Worm (Caenorhabditis elegans) whole organism, L1 larva: ENCODE measurements around the gene Y46E12A.5.

Source experiments
- C04F5.9 ChIP-seq: sonication (generic microtip); optimal IDR thresholded peaks from 2 replicates; lab custom pipeline; 2016; ENCODE audit warnings: missing genetic modification characterization, missing compliant biosample characterization
- C16A3.4 ChIP-seq: fragments of 150-350 bp; optimal IDR thresholded peaks from 2 replicates; lab custom pipeline; 2014; ENCODE audit warnings: missing biosample characterization, missing genetic modification characterization
- C34B4.2 ChIP-seq: sonication (generic microtip); optimal IDR thresholded peaks from 2 replicates; lab custom pipeline; 2017; ENCODE audit warnings: mild to moderate bottlenecking, missing genetic modification characterization, missing compliant biosample characterization
- Y116A8C.19 ChIP-seq: sonication (generic microtip); optimal IDR thresholded peaks from 2 replicates; lab custom pipeline; 2016; ENCODE audit warnings: missing compliant biosample characterization, missing genetic modification characterization, borderline replicate concordance
- aha-1 ChIP-seq: fragments of 150-350 bp; optimal IDR thresholded peaks from 2 replicates; lab custom pipeline; 2014; ENCODE audit warnings: missing biosample characterization, missing genetic modification characterization
- aly-2 ChIP-seq: fragments of 150-350 bp; optimal IDR thresholded peaks from 2 replicates; lab custom pipeline; 2014; ENCODE audit warnings: missing biosample characterization, missing genetic modification characterization
- ama-1 ChIP-seq: fragments of 150-350 bp; optimal IDR thresholded peaks from 2 replicates; lab custom pipeline; 2014
- blmp-1 ChIP-seq: fragments of 150-350 bp; optimal IDR thresholded peaks from 2 replicates; lab custom pipeline; 2014; ENCODE audit warnings: missing biosample characterization, missing genetic modification characterization
- ceh-8 ChIP-seq: fragments of 200-800 bp; sonication (Bioruptor generic); optimal IDR thresholded peaks from 2 replicates; lab custom pipeline; 2018; ENCODE audit warnings: mild to moderate bottlenecking, missing genetic modification characterization, moderate library complexity, missing compliant biosample characterization
- ceh-88 ChIP-seq: fragments of 200-800 bp; sonication (Bioruptor generic); IDR thresholded peaks from 2 replicates; pipeline ENCODE4 v1.3.6; 2022; ENCODE audit warnings: missing genetic modification characterization, missing compliant biosample characterization
- ceh-90 ChIP-seq: sonication (generic microtip); optimal IDR thresholded peaks from 2 replicates; lab custom pipeline; 2016; ENCODE audit warnings: missing genetic modification characterization, missing compliant biosample characterization
- ces-1 ChIP-seq: fragments of 150-350 bp; optimal IDR thresholded peaks from 2 replicates; lab custom pipeline; 2014; ENCODE audit warnings: missing biosample characterization, missing genetic modification reagents, missing genetic modification characterization
- dsc-1 ChIP-seq: sonication (generic microtip); optimal IDR thresholded peaks from 2 replicates; lab custom pipeline; 2016; ENCODE audit warnings: mild to moderate bottlenecking, missing genetic modification characterization, missing compliant biosample characterization
- elt-3 ChIP-seq, 6 experiments: fragments of 150-350 bp in 1 of 6; sonication (generic microtip); optimal IDR thresholded peaks; 2 replicates each; lab custom pipeline; 2017 to 2018; ENCODE audit warnings: missing biosample characterization in 6 of 6, missing genetic modification characterization in 6 of 6, inconsistent platforms in 1 of 6
- fkh-10 ChIP-seq: sonication (generic microtip); optimal IDR thresholded peaks from 2 replicates; lab custom pipeline; 2017; ENCODE audit warnings: missing biosample characterization, missing genetic modification reagents, missing genetic modification characterization
- fkh-4 ChIP-seq: sonication (generic microtip); optimal IDR thresholded peaks from 2 replicates; lab custom pipeline; 2016; ENCODE audit warnings: missing compliant biosample characterization, missing genetic modification characterization, borderline replicate concordance
- fos-1 ChIP-seq: fragments of 150-350 bp; optimal IDR thresholded peaks from 2 replicates; lab custom pipeline; 2014; ENCODE audit warnings: missing biosample characterization, missing genetic modification characterization
- grh-1 ChIP-seq: fragments of 200-800 bp; sonication (Bioruptor generic); IDR thresholded peaks from 2 replicates; pipeline ENCODE4 v1.3.6; 2022; ENCODE audit warnings: missing genetic modification reagents, missing genetic modification characterization, missing compliant biosample characterization
- hlh-17 ChIP-seq: fragments of 200-800 bp; sonication (Bioruptor generic); optimal IDR thresholded peaks from 2 replicates; lab custom pipeline; 2018; ENCODE audit warnings: missing genetic modification characterization, mild to moderate bottlenecking, missing compliant biosample characterization, moderate library complexity, borderline replicate concordance
- irx-1 ChIP-seq: sonication (generic microtip); optimal IDR thresholded peaks from 2 replicates; lab custom pipeline; 2016; ENCODE audit warnings: missing genetic modification characterization, missing compliant biosample characterization
- isw-1 ChIP-seq: fragments of 200-800 bp; sonication (Bioruptor generic); IDR thresholded peaks from 2 replicates; pipeline ENCODE4 v1.3.6; 2022; ENCODE audit warnings: missing genetic modification characterization, missing compliant biosample characterization
- jun-1 ChIP-seq: fragments of 150-350 bp; optimal IDR thresholded peaks from 2 replicates; lab custom pipeline; 2014; ENCODE audit warnings: missing biosample characterization, missing genetic modification reagents, missing genetic modification characterization
- lin-13 ChIP-seq: fragments of 150-350 bp; optimal IDR thresholded peaks from 2 replicates; lab custom pipeline; 2014; ENCODE audit warnings: missing biosample characterization, missing genetic modification reagents, missing genetic modification characterization
- lin-14 ChIP-seq: fragments of 200-800 bp; sonication (Bioruptor generic); optimal IDR thresholded peaks from 2 replicates; lab custom pipeline; 2018; ENCODE audit warnings: mild to moderate bottlenecking, missing genetic modification characterization, moderate library complexity, missing compliant biosample characterization
- lin-35 ChIP-seq, 2 experiments: fragments of 150-350 bp; optimal IDR thresholded peaks; 2 replicates each; lab custom pipeline; 2014; ENCODE audit warnings: missing biosample characterization in 2 of 2, missing genetic modification characterization in 2 of 2, missing genetic modification reagents in 2 of 2
- lin-39 ChIP-seq: fragments of 150-350 bp; optimal IDR thresholded peaks from 2 replicates; lab custom pipeline; 2014; ENCODE audit warnings: missing biosample characterization, missing genetic modification reagents, missing genetic modification characterization
- lir-3 ChIP-seq: sonication (generic microtip); optimal IDR thresholded peaks from 2 replicates; lab custom pipeline; 2016; ENCODE audit warnings: mild to moderate bottlenecking, missing genetic modification characterization, moderate library complexity, missing compliant biosample characterization; ENCODE audit not compliant: poor library complexity
- lsy-2 ChIP-seq, 2 experiments: fragments of 150-350 bp; optimal IDR thresholded peaks; 2 replicates each; lab custom pipeline; 2014; ENCODE audit warnings: missing biosample characterization in 2 of 2, missing genetic modification characterization in 2 of 2
- mab-9 ChIP-seq: fragments of 200-800 bp; sonication (Bioruptor generic); IDR thresholded peaks from 2 replicates; pipeline ENCODE4 v1.3.6; 2022; ENCODE audit warnings: missing genetic modification reagents, missing genetic modification characterization, missing compliant biosample characterization
- mdl-1 ChIP-seq, 2 experiments: fragments of 150-350 bp; optimal IDR thresholded peaks; 2 replicates each; lab custom pipeline; 2014 to 2017; ENCODE audit warnings: missing biosample characterization in 2 of 2, missing genetic modification characterization in 2 of 2, inconsistent platforms in 1 of 2
- mef-2 ChIP-seq: fragments of 150-350 bp; optimal IDR thresholded peaks from 2 replicates; lab custom pipeline; 2014; ENCODE audit warnings: missing biosample characterization, missing genetic modification characterization
- mep-1 ChIP-seq: fragments of 150-350 bp; optimal IDR thresholded peaks from 2 replicates; lab custom pipeline; 2014; ENCODE audit warnings: missing biosample characterization, missing genetic modification characterization
- nhr-11 ChIP-seq: fragments of 150-350 bp; optimal IDR thresholded peaks from 2 replicates; lab custom pipeline; 2014; ENCODE audit warnings: missing biosample characterization, missing genetic modification characterization
- nhr-19 ChIP-seq: fragments of 200-800 bp; sonication (Bioruptor generic); conservative IDR thresholded peaks from 2 replicates; pipeline ENCODE4 v1.3.6; 2022; ENCODE audit warnings: missing genetic modification characterization, missing compliant biosample characterization
- nhr-20 ChIP-seq: sonication (generic microtip); optimal IDR thresholded peaks from 2 replicates; lab custom pipeline; 2016; ENCODE audit warnings: mild to moderate bottlenecking, missing genetic modification characterization, missing compliant biosample characterization
- nhr-28 ChIP-seq: fragments of 150-350 bp; optimal IDR thresholded peaks from 2 replicates; lab custom pipeline; 2014; ENCODE audit warnings: missing biosample characterization, missing genetic modification characterization
- nhr-47 ChIP-seq: sonication (generic microtip); optimal IDR thresholded peaks from 2 replicates; lab custom pipeline; 2016; ENCODE audit warnings: mild to moderate bottlenecking, missing genetic modification characterization, moderate library complexity, missing compliant biosample characterization
- nhr-71 ChIP-seq: sonication (generic microtip); optimal IDR thresholded peaks from 2 replicates; lab custom pipeline; 2016; ENCODE audit warnings: mild to moderate bottlenecking, missing genetic modification characterization, moderate library complexity, missing compliant biosample characterization
- nhr-76 ChIP-seq: sonication (generic microtip); optimal IDR thresholded peaks from 2 replicates; lab custom pipeline; 2017; ENCODE audit warnings: missing biosample characterization, missing genetic modification characterization
- nhr-84 ChIP-seq: sonication (generic microtip); optimal IDR thresholded peaks from 2 replicates; lab custom pipeline; 2017; ENCODE audit warnings: missing biosample characterization, missing genetic modification characterization
- nhr-85 ChIP-seq: sonication (generic microtip); peaks from one replicate; lab custom pipeline; 2016; ENCODE audit warnings: missing genetic modification characterization, inconsistent platforms, missing compliant biosample characterization
- nhr-90 ChIP-seq: sonication (generic microtip); optimal IDR thresholded peaks from 2 replicates; lab custom pipeline; 2016; ENCODE audit warnings: mild to moderate bottlenecking, missing genetic modification characterization, missing compliant biosample characterization; ENCODE audit not compliant: poor library complexity
- snpc-4 ChIP-seq: fragments of 150-350 bp; optimal IDR thresholded peaks from 2 replicates; lab custom pipeline; 2014; ENCODE audit warnings: missing biosample characterization, missing genetic modification characterization
- snu-23 ChIP-seq: sonication (generic microtip); optimal IDR thresholded peaks from 2 replicates; lab custom pipeline; 2016; ENCODE audit warnings: missing genetic modification characterization, missing compliant biosample characterization
- sptf-1 ChIP-seq: fragments of 150-350 bp; optimal IDR thresholded peaks from 2 replicates; lab custom pipeline; 2014; ENCODE audit warnings: missing biosample characterization, missing genetic modification characterization
- swsn-7 ChIP-seq: sonication (generic microtip); optimal IDR thresholded peaks from 2 replicates; lab custom pipeline; 2016; ENCODE audit warnings: missing genetic modification characterization, missing compliant biosample characterization
- tlp-1 ChIP-seq: fragments of 150-350 bp; optimal IDR thresholded peaks from 2 replicates; lab custom pipeline; 2014; ENCODE audit warnings: missing biosample characterization, missing genetic modification characterization
- unc-30 ChIP-seq: sonication (generic microtip); optimal IDR thresholded peaks from 2 replicates; lab custom pipeline; 2017; ENCODE audit warnings: missing biosample characterization, missing genetic modification characterization
- unc-62 ChIP-seq: fragments of 150-350 bp; optimal IDR thresholded peaks from 2 replicates; lab custom pipeline; 2014; ENCODE audit warnings: missing biosample characterization, missing genetic modification reagents, missing genetic modification characterization
- unc-86 ChIP-seq: sonication (generic microtip); optimal IDR thresholded peaks from 2 replicates; lab custom pipeline; 2016; ENCODE audit warnings: missing genetic modification characterization, missing compliant biosample characterization
- unc-98 ChIP-seq: fragments of 200-800 bp; sonication (Bioruptor generic); IDR thresholded peaks from 2 replicates; pipeline ENCODE4 v1.3.6; 2022; ENCODE audit warnings: missing genetic modification characterization, missing compliant biosample characterization
- vab-15 ChIP-seq: sonication (generic microtip); optimal IDR thresholded peaks from 2 replicates; lab custom pipeline; 2017; ENCODE audit warnings: missing genotype, mild to moderate bottlenecking, missing genetic modification characterization, missing compliant biosample characterization
- zip-4 ChIP-seq: fragments of 200-800 bp; sonication (Bioruptor generic); optimal IDR thresholded peaks from 2 replicates; lab custom pipeline; 2018; ENCODE audit warnings: mild to moderate bottlenecking, missing genetic modification characterization, moderate library complexity, missing compliant biosample characterization
- ztf-11 ChIP-seq, 2 experiments: sonication (generic microtip); optimal IDR thresholded peaks; 2 replicates each; lab custom pipeline; 2016 to 2017; ENCODE audit warnings: missing genetic modification characterization in 2 of 2, missing biosample characterization in 1 of 2, missing compliant biosample characterization in 1 of 2
- ztf-4 ChIP-seq: fragments of 150-350 bp; optimal IDR thresholded peaks from 2 replicates; lab custom pipeline; 2014; ENCODE audit warnings: missing biosample characterization, missing genetic modification characterization

The Y46E12A.5 gene

DNA sequence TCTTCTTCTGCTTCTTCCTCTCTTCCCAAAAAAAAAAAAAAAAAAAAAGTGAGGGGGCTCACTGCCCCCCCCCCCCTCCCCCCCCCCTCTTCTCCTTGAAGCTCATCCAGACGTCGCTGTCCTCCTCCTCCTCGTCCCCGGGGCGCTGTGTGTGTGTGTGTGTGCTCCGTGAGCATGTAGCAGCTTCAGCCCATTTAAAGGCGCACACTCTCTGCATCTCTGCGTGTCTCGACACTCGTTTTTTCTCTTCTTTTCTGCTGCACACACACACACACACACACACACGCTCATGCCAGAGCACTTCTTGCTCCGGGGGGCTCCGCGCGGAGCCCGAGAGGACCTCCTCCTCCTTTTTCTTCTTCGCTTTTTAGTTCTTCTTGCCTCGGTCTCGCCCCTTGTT is 27.7 kb upstream of the Y46E12A.5 start (continued):
- TF ChIP-seq vab-15 (tag; lab: Kevin White, UChicago) (no peak), ceh-88 (GFP tag; lab: Robert Waterston, UW) (no peak), jun-1 (tag; lab: Kevin White, UChicago) (no peak), fkh-10 (GFP tag; lab: Kevin White, UChicago) (peak; percentile 53), elt-3 (tag; optimal IDR thresholded peaks at IDR 0.05; lab: Kevin White, UChicago) (no peak), mep-1 (tag; lab: Kevin White, UChicago) (no peak), aha-1 (no peak), lin-35 (GFP tag; optimal IDR thresholded peaks at IDR 0.05; lab: Kevin White, UChicago) (peak in 1 of 2 experiments; percentile 52), fos-1 (tag; lab: Kevin White, UChicago) (no peak), snpc-4 (no peak), isw-1 (GFP tag; lab: Robert Waterston, UW) (peak; percentile 40), sptf-1 (no peak), irx-1 (tag; lab: Kevin White, UChicago) (no peak), nhr-20 (tag; lab: Kevin White, UChicago) (no peak), lin-13 (peak; percentile 27), ceh-90 (tag; lab: Kevin White, UChicago) (no peak), aly-2 (no peak), unc-86 (tag; lab: Kevin White, UChicago) (peak; percentile 76), nhr-84 (no peak), nhr-90 (tag; lab: Kevin White, UChicago) (no peak), blmp-1 (no peak), mdl-1 (tag; optimal IDR thresholded peaks at IDR 0.05; lab: Kevin White, UChicago) (no peak), unc-30 (no peak), unc-98 (GFP tag; lab: Robert Waterston, UW) (no peak), C04F5.9 (tag; lab: Kevin White, UChicago) (no peak), ama-1 (lab: Kevin White, UChicago) (no peak), lin-14 (GFP tag; lab: Kevin White, UChicago) (peak; percentile 86), nhr-76 (no peak), nhr-28 (tag; lab: Kevin White, UChicago) (no peak), Y116A8C.19 (tag; lab: Kevin White, UChicago) (no peak), lin-39 (tag; lab: Kevin White, UChicago) (no peak), zip-4 (no peak), lir-3 (tag; lab: Kevin White, UChicago) (no peak), mab-9 (GFP tag; lab: Robert Waterston, UW) (no peak), hlh-17 (GFP tag; lab: Kevin White, UChicago) (no peak), grh-1 (GFP tag; lab: Robert Waterston, UW) (no peak), ceh-8 (peak; percentile 65), mef-2 (tag; lab: Kevin White, UChicago) (no peak), tlp-1 (no peak), ztf-4 (tag; lab: Kevin White, UChicago) (no peak), C34B4.2 (tag; lab: Kevin White, UChicago) (no peak), fkh-4 (tag; lab: Kevin White, UChicago) (no peak), nhr-11 (tag; lab: Kevin White, UChicago) (no peak), lsy-2 (tag; optimal IDR thresholded peaks at IDR 0.05; lab: Kevin White, UChicago) (peak; percentile 52 to 62), unc-62 (GFP tag; lab: Kevin White, UChicago) (no peak), swsn-7 (peak; percentile 51), dsc-1 (peak; percentile 19), C16A3.4 (no peak), nhr-71 (tag; lab: Kevin White, UChicago) (peak; percentile 55), nhr-19 (peak; percentile 34), ztf-11 (tag; optimal IDR thresholded peaks at IDR 0.05; lab: Kevin White, UChicago) (no peak), nhr-85 (tag; lab: Kevin White, UChicago) (peak; percentile 2), snu-23 (GFP tag; lab: Kevin White, UChicago) (peak; percentile 48), ces-1 (GFP tag; lab: Kevin White, UChicago) (no peak), nhr-47 (tag; lab: Kevin White, UChicago) (peak; percentile 66)
